Fruit fly (Drosophila melanogaster) Kc167 (cell line): ENCODE data around the gene CG43390.

Experiments used
- Myc ChIP-seq: fragments of >200 bp; optimal IDR thresholded peaks from 2 replicates; lab custom pipeline; 2017; ENCODE audit warnings: missing external identifiers
- h ChIP-seq: fragments of >200 bp; optimal IDR thresholded peaks from 3 replicates; lab custom pipeline; 2018; ENCODE audit warnings: missing external identifiers
- insv ChIP-seq: fragments of >200 bp; optimal IDR thresholded peaks from 3 replicates; lab custom pipeline; 2018; ENCODE audit warnings: missing external identifiers
- psq ChIP-seq: fragments of >200 bp; optimal IDR thresholded peaks from 2 replicates; lab custom pipeline; 2017; ENCODE audit warnings: missing external identifiers
- ttk ChIP-seq: sonication (Bioruptor generic); optimal IDR thresholded peaks from 2 replicates; lab custom pipeline; 2017; ENCODE audit warnings: missing external identifiers

dm6 chr3L:11530370-11530769 lies 49.4 kb downstream of the CG43390 start:
- TF ChIP-seq insv (no peak), psq (lab: Kevin White, UChicago) (no peak), Myc (lab: Kevin White, UChicago) (no peak), h (lab: Kevin White, UChicago) (no peak), ttk (lab: Kevin White, UChicago) (no peak)
